Worm (Caenorhabditis elegans) whole organism, mixed stage, embryonic: ENCODE data around the gene srh-116.

Experiments used
- M03D4.4 ChIP-seq: sonication (generic microtip); optimal IDR thresholded peaks from 2 replicates; lab custom pipeline; 2017; ENCODE audit warnings: mild to moderate bottlenecking, missing genetic modification characterization, missing compliant biosample characterization
- bed-3 ChIP-seq: fragments of 200-800 bp; sonication (Bioruptor generic); optimal IDR thresholded peaks from 3 replicates; lab custom pipeline; 2018; ENCODE audit warnings: mild to moderate bottlenecking, missing genetic modification characterization, moderate library complexity, missing compliant biosample characterization
- blmp-1 ChIP-seq: fragments of 150-350 bp; optimal IDR thresholded peaks from 2 replicates; lab custom pipeline; 2014; ENCODE audit warnings: missing biosample characterization, missing genetic modification characterization
- ceh-39 ChIP-seq: fragments of 150-350 bp; optimal IDR thresholded peaks from 2 replicates; lab custom pipeline; 2014; ENCODE audit warnings: missing biosample characterization, missing genetic modification characterization
- ceh-43 ChIP-seq: fragments of 200-800 bp; sonication (Bioruptor generic); optimal IDR thresholded peaks from 2 replicates; lab custom pipeline; 2018; ENCODE audit warnings: mild to moderate bottlenecking, missing genetic modification characterization, moderate library complexity, missing compliant biosample characterization
- ceh-83 ChIP-seq: fragments of 200-800 bp; sonication (Bioruptor generic); optimal IDR thresholded peaks from 2 replicates; lab custom pipeline; 2018; ENCODE audit warnings: mild to moderate bottlenecking, missing genetic modification characterization, missing compliant biosample characterization
- ces-1 ChIP-seq: fragments of 150-350 bp; optimal IDR thresholded peaks from 2 replicates; lab custom pipeline; 2014; ENCODE audit warnings: missing biosample characterization, missing genetic modification reagents, missing genetic modification characterization
- cnd-1 ChIP-seq: fragments of 200-800 bp; sonication (Bioruptor generic); optimal IDR thresholded peaks from 2 replicates; lab custom pipeline; 2018; ENCODE audit warnings: mild to moderate bottlenecking, missing genetic modification characterization, missing compliant biosample characterization
- drap-1 ChIP-seq: fragments of 200-800 bp; sonication (Bioruptor generic); optimal IDR thresholded peaks from 3 replicates; lab custom pipeline; 2018; ENCODE audit warnings: mild to moderate bottlenecking, missing genetic modification characterization, missing compliant biosample characterization
- elt-1 ChIP-seq: sonication (generic microtip); optimal IDR thresholded peaks from 2 replicates; lab custom pipeline; 2017; ENCODE audit warnings: missing genetic modification characterization, mild to moderate bottlenecking, missing compliant biosample characterization, antibody characterized with exemption, moderate library complexity, borderline replicate concordance; ENCODE audit not compliant: insufficient read depth
- elt-3 ChIP-seq: fragments of 150-350 bp; optimal IDR thresholded peaks from 2 replicates; lab custom pipeline; 2014; ENCODE audit warnings: missing biosample characterization, missing genetic modification characterization
- flh-1 ChIP-seq: fragments of 200-800 bp; sonication (Bioruptor generic); optimal IDR thresholded peaks from 2 replicates; lab custom pipeline; 2018; ENCODE audit warnings: mild to moderate bottlenecking, missing genetic modification characterization, moderate library complexity, missing compliant biosample characterization
- ham-2 ChIP-seq: fragments of 200-800 bp; sonication (Bioruptor generic); optimal IDR thresholded peaks from 2 replicates; lab custom pipeline; 2018; ENCODE audit warnings: mild to moderate bottlenecking, missing genetic modification characterization, missing compliant biosample characterization
- hlh-1 ChIP-seq: fragments of 150-350 bp; optimal IDR thresholded peaks from 2 replicates; lab custom pipeline; 2014; ENCODE audit warnings: missing biosample characterization, missing genetic modification reagents, missing genetic modification characterization
- lin-13 ChIP-seq: fragments of 150-350 bp; optimal IDR thresholded peaks from 2 replicates; lab custom pipeline; 2014; ENCODE audit warnings: missing biosample characterization, missing genetic modification characterization
- lin-32 ChIP-seq: fragments of 200-800 bp; sonication (Bioruptor generic); optimal IDR thresholded peaks from 2 replicates; lab custom pipeline; 2018; ENCODE audit warnings: mild to moderate bottlenecking, missing genetic modification characterization, missing compliant biosample characterization
- lsy-2 ChIP-seq: fragments of 150-350 bp; optimal IDR thresholded peaks from 2 replicates; lab custom pipeline; 2014; ENCODE audit warnings: missing biosample characterization, missing genetic modification characterization
- mab-5 ChIP-seq: fragments of 150-350 bp; optimal IDR thresholded peaks from 2 replicates; lab custom pipeline; 2014; ENCODE audit warnings: missing biosample characterization, missing genetic modification characterization
- mep-1 ChIP-seq: fragments of 150-350 bp; optimal IDR thresholded peaks from 2 replicates; lab custom pipeline; 2017; ENCODE audit warnings: missing biosample characterization, missing genetic modification reagents, missing genetic modification characterization, inconsistent platforms
- mls-2 ChIP-seq: sonication (generic microtip); optimal IDR thresholded peaks from 2 replicates; lab custom pipeline; 2016; ENCODE audit warnings: mild to moderate bottlenecking, missing genetic modification characterization, moderate library complexity, missing compliant biosample characterization
- nhr-12 ChIP-seq: fragments of 150-350 bp; optimal IDR thresholded peaks from 2 replicates; lab custom pipeline; 2014; ENCODE audit warnings: missing biosample characterization, missing genetic modification characterization
- nhr-2 ChIP-seq: fragments of 150-350 bp; optimal IDR thresholded peaks from 2 replicates; lab custom pipeline; 2014; ENCODE audit warnings: missing biosample characterization, missing genetic modification characterization
- nhr-237 ChIP-seq: fragments of 150-350 bp; optimal IDR thresholded peaks from 2 replicates; lab custom pipeline; 2014; ENCODE audit warnings: missing biosample characterization, missing genetic modification characterization
- nhr-76 ChIP-seq: sonication (generic microtip); optimal IDR thresholded peaks from 2 replicates; lab custom pipeline; 2017; ENCODE audit warnings: missing biosample characterization, missing genetic modification characterization
- pha-4 ChIP-seq: fragments of 150-350 bp; optimal IDR thresholded peaks from 2 replicates; lab custom pipeline; 2018; ENCODE audit warnings: missing biosample characterization, missing genetic modification reagents, missing genetic modification characterization
- sem-2 ChIP-seq: fragments of 200-800 bp; sonication (Bioruptor generic); optimal IDR thresholded peaks from 2 replicates; lab custom pipeline; 2018; ENCODE audit warnings: mild to moderate bottlenecking, missing genetic modification characterization, missing compliant biosample characterization
- snpc-4 ChIP-seq: fragments of 150-350 bp; optimal IDR thresholded peaks from 2 replicates; lab custom pipeline; 2014; ENCODE audit warnings: missing biosample characterization, missing genetic modification characterization
- sptf-1 ChIP-seq: sonication (generic microtip); optimal IDR thresholded peaks from 2 replicates; lab custom pipeline; 2017; ENCODE audit warnings: mild to moderate bottlenecking, missing genetic modification characterization, moderate library complexity, missing compliant biosample characterization
- tbx-8 ChIP-seq: fragments of 200-800 bp; sonication (Bioruptor generic); optimal IDR thresholded peaks from 2 replicates; lab custom pipeline; 2018; ENCODE audit warnings: mild to moderate bottlenecking, missing genetic modification characterization, moderate library complexity, missing compliant biosample characterization
- unc-120 ChIP-seq: sonication (generic microtip); optimal IDR thresholded peaks from 2 replicates; lab custom pipeline; 2017; ENCODE audit warnings: missing genetic modification characterization, missing compliant biosample characterization; ENCODE audit not compliant: poor library complexity, severe bottlenecking
- unc-62 ChIP-seq: fragments of 150-350 bp; optimal IDR thresholded peaks from 2 replicates; lab custom pipeline; 2014; ENCODE audit warnings: missing biosample characterization, missing genetic modification reagents, missing genetic modification characterization
- zip-8 ChIP-seq: fragments of 150-350 bp; optimal IDR thresholded peaks from 2 replicates; lab custom pipeline; 2014; ENCODE audit warnings: missing biosample characterization, missing genetic modification characterization

The srh-116 gene

DNA sequence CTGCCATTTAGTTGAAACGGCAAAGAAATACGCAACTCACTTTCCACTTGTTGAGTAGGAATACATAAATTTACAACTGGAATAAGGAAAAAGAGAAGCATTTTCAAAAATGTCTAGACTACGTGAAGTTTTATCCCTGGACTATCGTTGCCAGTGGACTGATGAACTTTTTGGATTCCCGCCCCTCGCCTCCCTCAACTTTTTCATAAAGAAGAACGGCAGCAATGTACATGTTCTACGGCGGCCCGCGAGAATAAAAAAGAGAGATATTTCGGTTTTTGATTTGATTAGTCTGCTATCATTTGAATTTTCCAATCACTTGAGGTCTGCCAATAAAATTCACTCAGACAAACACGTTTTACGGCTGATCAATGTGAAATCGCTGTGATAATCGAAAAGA lies 6.0 kb downstream of the srh-116 start, which contains the start of gene clec-243:
Gene clec-243, minus strand, starts transcription at position 101 of the 400 bp plus-strand sequence.
- TF ChIP-seq nhr-76 (no peak), tbx-8 (GFP tag; lab: Kevin White, UChicago) (no peak), blmp-1 (tag; lab: Kevin White, UChicago) (no peak), cnd-1 (tag; lab: Kevin White, UChicago) (no peak)

- TF ChIP-seq mls-2 (tag; lab: Kevin White, UChicago) = no peak
- TF ChIP-seq tbx-8 (GFP tag; lab: Kevin White, UChicago) = no peak
- TF ChIP-seq nhr-237 = no peak
- TF ChIP-seq drap-1 = no peak
- no peak for TF ChIP-seq lin-13 (tag; lab: Kevin White, UChicago)
- no peak for TF ChIP-seq unc-62 (GFP tag; lab: Kevin White, UChicago)
- TF ChIP-seq mep-1 (tag; lab: Kevin White, UChicago) = no peak
- no peak for TF ChIP-seq ceh-39
- TF ChIP-seq ces-1 = no peak
- TF ChIP-seq bed-3 (GFP tag; lab: Kevin White, UChicago) = no peak
- no peak for TF ChIP-seq nhr-76
- no peak for TF ChIP-seq pha-4 (tag; lab: Kevin White, UChicago)
These were observed 9.5 kb downstream of the srh-116 start, which contains the start of gene clec-242 for ce11 chrV:17245406-17245805. Gene clec-242 (minus strand): TSS chrV:17245506.

DNA sequence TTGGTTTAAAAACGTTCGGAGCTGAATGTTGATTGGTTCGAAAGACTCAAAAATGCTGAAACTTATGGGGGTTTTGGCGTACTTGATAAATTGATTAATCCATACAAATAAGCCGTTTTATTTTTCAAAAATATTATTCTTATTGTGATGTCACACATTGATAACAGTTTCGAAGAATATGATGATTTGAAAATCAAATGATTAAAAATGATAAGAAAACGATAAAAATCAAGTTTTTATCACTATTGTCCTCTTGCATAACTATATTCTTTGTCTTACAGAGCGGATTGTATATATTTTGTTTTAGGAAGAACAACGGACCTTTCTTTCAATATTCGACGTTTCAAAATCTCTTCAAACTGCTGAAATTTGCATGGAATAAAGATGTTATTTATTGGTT lies 11.9 kb downstream of the srh-116 start:
- TF ChIP-seq lin-32 (no peak), unc-120 (tag; lab: Kevin White, UChicago) (no peak)

- TF ChIP-seq tbx-8 (GFP tag; lab: Kevin White, UChicago) = no peak
- no peak for TF ChIP-seq ces-1
- no peak for TF ChIP-seq snpc-4
- no peak for TF ChIP-seq unc-62 (GFP tag; lab: Kevin White, UChicago)
- TF ChIP-seq elt-1 (tag; lab: Kevin White, UChicago) = no peak
- TF ChIP-seq mep-1 (tag; lab: Kevin White, UChicago) = no peak
- TF ChIP-seq nhr-12 (tag; lab: Kevin White, UChicago) = no peak
- TF ChIP-seq sem-2 (GFP tag; lab: Kevin White, UChicago) = no peak
- TF ChIP-seq M03D4.4 (tag; lab: Kevin White, UChicago) = no peak
These were observed 12.4 kb downstream of the srh-116 start, which contains the start of gene Y68A4B.3 for ce11 chrV:17242552-17242951. Gene Y68A4B.3 (minus strand): TSS chrV:17242652.

ce11 chrV:17241278-17241661 lies 13.7 kb downstream of the srh-116 start:
- no peak for TF ChIP-seq ham-2 (GFP tag; lab: Kevin White, UChicago)
- no peak for TF ChIP-seq cnd-1 (tag; lab: Kevin White, UChicago)
- no peak for TF ChIP-seq nhr-237
- no peak for TF ChIP-seq M03D4.4 (tag; lab: Kevin White, UChicago)
- no peak for TF ChIP-seq mls-2 (tag; lab: Kevin White, UChicago)
- TF ChIP-seq elt-1 (tag; lab: Kevin White, UChicago) = no peak
- TF ChIP-seq lsy-2 (tag; lab: Kevin White, UChicago) = no peak
- no peak for TF ChIP-seq ceh-39
- no peak for TF ChIP-seq ceh-83 (GFP tag; lab: Kevin White, UChicago)
- no peak for TF ChIP-seq bed-3 (GFP tag; lab: Kevin White, UChicago)

DNA sequence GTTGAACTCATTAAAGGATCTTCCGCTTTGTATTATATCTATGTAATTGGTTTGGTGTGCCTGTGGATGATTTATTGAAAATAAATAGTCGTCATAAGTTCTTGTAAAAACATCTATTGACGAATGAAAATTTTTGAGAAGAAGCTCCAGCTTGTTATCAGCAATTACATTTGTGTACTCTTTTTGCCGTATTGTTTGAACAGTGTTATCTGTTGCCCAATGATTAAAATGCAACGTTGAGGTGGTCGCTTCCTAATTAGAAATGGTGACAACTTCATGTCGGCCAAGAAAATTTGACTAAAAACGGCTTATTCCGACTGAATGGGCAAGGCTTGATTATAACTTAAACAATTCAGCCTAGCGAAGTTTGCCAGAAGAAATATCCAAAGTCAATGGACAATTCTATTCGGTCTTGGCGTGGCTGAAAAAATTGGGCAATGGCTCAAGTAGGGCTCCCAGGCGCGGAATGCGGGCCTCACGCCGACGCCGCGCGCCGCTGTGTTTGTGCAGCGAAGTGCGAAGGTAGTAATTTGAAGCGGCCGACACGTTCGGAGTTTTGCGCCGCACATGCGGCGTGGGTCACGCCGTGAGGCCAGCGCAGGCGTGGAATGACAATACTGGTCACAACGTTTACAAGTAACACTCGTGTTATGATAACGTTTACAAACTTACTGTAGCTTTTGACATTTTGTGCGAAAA lies 14.2 kb downstream of the srh-116 start:
- no peak for TF ChIP-seq ceh-43
- TF ChIP-seq lsy-2 (tag; lab: Kevin White, UChicago) = no peak
- TF ChIP-seq elt-3 = no peak
- no peak for TF ChIP-seq blmp-1 (tag; lab: Kevin White, UChicago)
- no peak for TF ChIP-seq sptf-1
- no peak for TF ChIP-seq drap-1
- TF ChIP-seq ces-1 = no peak
- no peak for TF ChIP-seq M03D4.4 (tag; lab: Kevin White, UChicago)
- no peak for TF ChIP-seq nhr-2 (tag; lab: Kevin White, UChicago)
- no peak for TF ChIP-seq tbx-8 (GFP tag; lab: Kevin White, UChicago)
- TF ChIP-seq elt-1 (tag; lab: Kevin White, UChicago) = no peak
- no peak for TF ChIP-seq ceh-83 (GFP tag; lab: Kevin White, UChicago)
- no peak for TF ChIP-seq snpc-4
- TF ChIP-seq zip-8 = no peak
- no peak for TF ChIP-seq nhr-12 (tag; lab: Kevin White, UChicago)
- no peak for TF ChIP-seq ceh-39
- TF ChIP-seq mab-5 = no peak
- TF ChIP-seq flh-1 = no peak
- TF ChIP-seq hlh-1 (tag; lab: Kevin White, UChicago) = no peak
- TF ChIP-seq nhr-76 = no peak
